Worm (Caenorhabditis elegans) whole organism, midembryonic: ENCODE measurements around the gene srj-55.

Experiments used
- T22C8.4 ChIP-seq: fragments of 200-800 bp; sonication (Bioruptor generic); IDR thresholded peaks from 2 replicates; pipeline ENCODE4 v1.3.6; 2022; ENCODE audit warnings: missing genetic modification characterization, missing compliant biosample characterization
- cog-1 ChIP-seq: sonication (generic microtip); optimal IDR thresholded peaks from 2 replicates; lab custom pipeline; 2016; ENCODE audit warnings: missing genetic modification characterization, missing compliant biosample characterization
- flt-1 ChIP-seq: fragments of 200-800 bp; sonication (Bioruptor generic); IDR thresholded peaks from 2 replicates; pipeline ENCODE4 v1.3.6; 2022; ENCODE audit warnings: missing genetic modification characterization, missing compliant biosample characterization
- klf-2 ChIP-seq: fragments of 200-800 bp; sonication (Bioruptor generic); conservative IDR thresholded peaks from 2 replicates; pipeline ENCODE4 v1.3.6; 2022; ENCODE audit warnings: missing genetic modification reagents, missing genetic modification characterization, missing compliant biosample characterization
- med-1 ChIP-seq: sonication (generic microtip); optimal IDR thresholded peaks from 2 replicates; lab custom pipeline; 2017; ENCODE audit warnings: missing genetic modification characterization, mild to moderate bottlenecking, missing compliant biosample characterization, antibody characterized with exemption, missing genetic modification reagents; ENCODE audit not compliant: insufficient read depth
- ref-1 ChIP-seq: fragments of 200-800 bp; sonication (Bioruptor generic); conservative IDR thresholded peaks from 2 replicates; pipeline ENCODE4 v1.3.6; 2022; ENCODE audit warnings: missing genetic modification reagents, missing genetic modification characterization, missing compliant biosample characterization
- tab-1 ChIP-seq: fragments of 200-800 bp; sonication (Bioruptor generic); IDR thresholded peaks from 2 replicates; pipeline ENCODE4 v1.3.6; 2022; ENCODE audit warnings: missing genetic modification characterization, missing compliant biosample characterization
- ztf-23 ChIP-seq: fragments of 200-800 bp; sonication (Bioruptor generic); IDR thresholded peaks from 2 replicates; pipeline ENCODE4 v1.3.6; 2022; ENCODE audit warnings: missing genetic modification reagents, missing genetic modification characterization, missing compliant biosample characterization
- ztf-29 ChIP-seq: fragments of 200-800 bp; sonication (Bioruptor generic); IDR thresholded peaks from 2 replicates; pipeline ENCODE4 v1.3.6; 2022; ENCODE audit warnings: missing genetic modification reagents, missing genetic modification characterization, missing compliant biosample characterization

The srj-55 gene

DNA sequence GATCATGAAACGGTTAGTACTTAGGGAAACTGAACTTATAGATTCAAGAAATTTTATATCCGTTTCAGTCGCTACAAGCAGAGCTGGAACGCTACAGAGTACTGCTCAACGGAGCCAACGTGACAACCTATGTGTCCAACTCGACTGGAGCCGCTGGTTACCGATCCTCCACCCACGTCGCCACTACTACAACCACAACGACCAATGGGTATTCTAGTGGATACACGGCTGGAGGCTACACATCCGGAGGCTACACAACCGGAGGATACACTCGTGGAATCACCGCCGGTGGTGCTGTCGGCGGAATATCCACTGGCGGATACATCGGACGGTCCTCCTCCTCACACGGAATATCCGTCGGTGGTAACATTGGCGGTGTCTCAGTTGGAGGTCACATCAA is 25.4 kb upstream of the srj-55 start:
- TF ChIP-seq flt-1 (GFP tag; lab: Robert Waterston, UW) (no peak), klf-2 (GFP tag; lab: Robert Waterston, UW) (no peak), cog-1 (no peak)

DNA sequence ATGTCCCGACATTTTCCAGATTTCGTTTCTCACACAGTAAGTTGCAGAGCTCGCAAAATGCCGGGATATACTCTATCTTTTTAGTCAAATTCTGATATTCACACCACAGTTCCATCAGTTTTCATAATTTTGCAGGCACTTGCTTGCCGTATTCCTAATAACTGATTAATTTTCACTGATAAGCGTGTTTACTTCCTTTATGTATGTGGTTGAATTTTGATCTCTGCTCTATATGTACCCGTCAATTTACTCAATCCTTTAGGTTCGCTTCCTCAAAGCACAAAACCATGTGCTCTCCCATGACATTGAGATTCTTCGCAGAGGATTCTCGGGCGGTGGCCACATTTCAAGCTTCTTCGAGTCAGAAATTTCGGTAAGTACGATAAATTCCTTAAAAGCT is 23.8 kb upstream of the srj-55 start:
- TF ChIP-seq ztf-29, result no peak
- TF ChIP-seq klf-2 (GFP tag; lab: Robert Waterston, UW), result no peak
- no peak for TF ChIP-seq tab-1 (GFP tag; lab: Robert Waterston, UW)

DNA sequence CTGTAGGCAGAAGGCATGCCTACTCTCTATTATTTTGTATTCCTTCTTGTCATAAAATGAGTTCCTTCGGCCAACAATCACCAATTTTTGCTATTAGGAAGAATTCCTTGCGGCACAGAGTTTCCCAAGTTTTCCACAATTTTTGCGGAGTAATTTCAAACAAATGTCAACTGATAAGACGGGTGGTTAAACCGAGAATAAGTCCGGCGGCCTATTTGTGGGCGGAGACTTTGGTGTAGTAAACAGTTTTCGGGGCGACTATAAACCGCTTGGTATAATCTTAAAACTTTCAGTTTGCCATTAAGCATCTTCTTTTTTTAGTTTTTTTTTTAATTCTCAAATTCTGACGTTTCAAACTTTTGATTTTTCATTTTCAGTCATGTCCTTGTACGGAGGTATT is 23.3 kb upstream of the srj-55 start, which contains the start of gene ifc-1:
Gene ifc-1, plus strand, starts transcription at position 378 of the 400 bp plus-strand sequence.
- no peak for TF ChIP-seq klf-2 (GFP tag; lab: Robert Waterston, UW)
- TF ChIP-seq ztf-29, result no peak
- TF ChIP-seq tab-1 (GFP tag; lab: Robert Waterston, UW), result no peak
- TF ChIP-seq ztf-23 (GFP tag; lab: Robert Waterston, UW), result no peak
- no peak for TF ChIP-seq ref-1
- TF ChIP-seq cog-1, result no peak
- TF ChIP-seq T22C8.4 (GFP tag; lab: Robert Waterston, UW), result no peak
- TF ChIP-seq flt-1 (GFP tag; lab: Robert Waterston, UW), result no peak
- no peak for TF ChIP-seq med-1

ce11 chrV:2880356-2880755 is 22.6 kb upstream of the srj-55 start:
- no peak for TF ChIP-seq cog-1
- no peak for TF ChIP-seq ref-1
- no peak for TF ChIP-seq tab-1 (GFP tag; lab: Robert Waterston, UW)
- TF ChIP-seq med-1, result no peak

- TF ChIP-seq T22C8.4 (GFP tag; lab: Robert Waterston, UW) (no peak), med-1 (no peak), flt-1 (GFP tag; lab: Robert Waterston, UW) (no peak), ztf-23 (GFP tag; lab: Robert Waterston, UW) (no peak), tab-1 (GFP tag; lab: Robert Waterston, UW) (no peak), ref-1 (no peak), ztf-29 (no peak), cog-1 (no peak), klf-2 (GFP tag; lab: Robert Waterston, UW) (no peak)
Observed at ce11 chrV:2879801-2880200, 22.1 kb upstream of the srj-55 start, which contains the start of gene str-39. Gene str-39, minus strand, starts transcription at chrV:2879901.

DNA sequence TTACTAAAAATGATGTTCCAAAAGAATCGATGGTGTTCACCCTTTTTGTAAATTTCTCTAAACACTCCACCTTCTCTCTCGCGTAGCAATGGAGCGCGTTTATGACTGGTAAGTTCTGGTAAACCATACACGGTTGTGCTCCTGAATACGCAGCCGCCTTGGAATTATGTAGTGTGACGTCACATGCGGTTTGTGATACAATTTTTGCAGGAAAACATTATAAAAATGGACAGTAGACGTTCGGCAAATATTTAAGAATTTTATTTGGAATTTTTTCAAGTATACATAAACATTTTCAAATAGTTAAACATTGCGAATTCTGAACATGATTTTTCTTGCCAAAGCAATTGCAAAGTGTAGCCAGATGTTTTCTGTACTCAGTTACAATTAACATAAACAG is 19.8 kb upstream of the srj-55 start, which contains the start of gene F37B4.10:
Gene F37B4.10, minus strand, starts transcription at position 101 of the 400 bp plus-strand sequence.
- TF ChIP-seq ref-1 (no peak), ztf-29 (no peak), klf-2 (GFP tag; lab: Robert Waterston, UW) (no peak), cog-1 (no peak), flt-1 (GFP tag; lab: Robert Waterston, UW) (no peak)

- TF ChIP-seq tab-1 (GFP tag; lab: Robert Waterston, UW) (no peak), ztf-29 (no peak), T22C8.4 (GFP tag; lab: Robert Waterston, UW) (no peak), cog-1 (no peak), flt-1 (GFP tag; lab: Robert Waterston, UW) (no peak), ztf-23 (GFP tag; lab: Robert Waterston, UW) (no peak), ref-1 (no peak), med-1 (no peak), klf-2 (GFP tag; lab: Robert Waterston, UW) (no peak)
Observed at ce11 chrV:2876188-2876831, 18.6 kb upstream of the srj-55 start.

DNA sequence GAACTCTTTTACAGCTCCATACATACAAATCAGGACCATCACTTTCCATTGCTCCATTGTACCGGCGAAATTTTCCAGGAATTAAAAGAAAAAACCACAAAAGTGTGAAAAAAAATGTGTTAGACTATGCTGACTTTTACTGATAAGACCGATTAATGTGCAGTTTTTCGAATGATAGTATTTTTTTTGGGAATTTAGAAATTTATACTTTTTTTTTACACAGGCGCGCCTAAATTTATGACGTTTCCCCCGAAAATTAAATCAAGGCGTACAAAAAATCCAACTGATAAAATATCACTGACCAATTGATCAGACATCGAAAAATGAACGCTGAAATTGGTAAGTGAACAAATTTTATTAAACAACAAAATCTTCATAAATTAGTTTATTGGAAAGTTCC is 17.7 kb upstream of the srj-55 start, which contains the start of gene folt-2:
Gene folt-2, minus strand, starts transcription at position 179 of the 400 bp plus-strand sequence.
- TF ChIP-seq ztf-23 (GFP tag; lab: Robert Waterston, UW) (no peak), med-1 (no peak), tab-1 (GFP tag; lab: Robert Waterston, UW) (no peak), flt-1 (GFP tag; lab: Robert Waterston, UW) (no peak), cog-1 (no peak), klf-2 (GFP tag; lab: Robert Waterston, UW) (no peak), ref-1 (no peak), ztf-29 (no peak), T22C8.4 (GFP tag; lab: Robert Waterston, UW) (no peak)

- TF ChIP-seq ztf-23 (GFP tag; lab: Robert Waterston, UW) (no peak), ztf-29 (no peak), T22C8.4 (GFP tag; lab: Robert Waterston, UW) (no peak), klf-2 (GFP tag; lab: Robert Waterston, UW) (no peak), med-1 (no peak), tab-1 (GFP tag; lab: Robert Waterston, UW) (no peak), flt-1 (GFP tag; lab: Robert Waterston, UW) (no peak), cog-1 (no peak)
Observed at ce11 chrV:2872947-2873346, 15.2 kb upstream of the srj-55 start.

DNA sequence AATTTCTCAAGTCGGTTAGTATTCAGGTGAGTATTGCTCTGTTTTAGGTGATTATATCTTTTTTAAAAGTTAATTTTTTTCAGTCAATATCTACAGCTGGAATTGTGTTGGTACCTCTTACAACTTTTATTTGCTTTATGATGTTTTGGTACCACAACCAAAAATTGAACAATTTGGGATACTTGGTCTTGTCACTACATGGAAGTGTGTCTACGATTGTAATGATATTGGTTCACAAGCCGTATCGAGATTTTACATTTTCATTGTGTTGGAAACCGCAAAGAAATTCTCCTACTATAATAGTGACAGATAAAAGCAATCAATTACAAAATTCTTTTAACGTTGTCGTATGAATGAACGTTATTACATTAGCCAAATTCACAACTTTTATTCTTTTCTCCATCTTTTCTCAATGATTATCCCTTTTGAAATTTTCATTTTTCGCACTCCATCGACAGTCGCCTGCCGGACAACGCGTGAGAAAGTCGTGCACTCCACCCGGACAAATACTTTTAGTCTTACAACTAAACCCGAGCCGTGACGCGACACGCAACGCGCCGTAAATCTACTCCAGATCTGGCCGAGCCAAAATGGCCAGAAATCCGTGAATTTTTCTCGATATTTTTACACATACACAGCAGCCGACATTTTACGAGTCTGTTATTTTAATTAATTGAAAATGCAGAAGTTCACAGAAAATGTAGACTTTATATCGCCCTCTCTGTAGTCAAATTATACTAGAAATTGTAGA is 14.2 kb upstream of the srj-55 start:
- TF ChIP-seq ref-1 (no peak), klf-2 (GFP tag; lab: Robert Waterston, UW) (no peak), ztf-23 (GFP tag; lab: Robert Waterston, UW) (no peak), ztf-29 (no peak), cog-1 (no peak), med-1 (no peak), flt-1 (GFP tag; lab: Robert Waterston, UW) (no peak), tab-1 (GFP tag; lab: Robert Waterston, UW) (no peak), T22C8.4 (GFP tag; lab: Robert Waterston, UW) (no peak)
